Comparison of ENCODE assay signal across 1 fruit fly cellular context in the genomic region with DNA sequence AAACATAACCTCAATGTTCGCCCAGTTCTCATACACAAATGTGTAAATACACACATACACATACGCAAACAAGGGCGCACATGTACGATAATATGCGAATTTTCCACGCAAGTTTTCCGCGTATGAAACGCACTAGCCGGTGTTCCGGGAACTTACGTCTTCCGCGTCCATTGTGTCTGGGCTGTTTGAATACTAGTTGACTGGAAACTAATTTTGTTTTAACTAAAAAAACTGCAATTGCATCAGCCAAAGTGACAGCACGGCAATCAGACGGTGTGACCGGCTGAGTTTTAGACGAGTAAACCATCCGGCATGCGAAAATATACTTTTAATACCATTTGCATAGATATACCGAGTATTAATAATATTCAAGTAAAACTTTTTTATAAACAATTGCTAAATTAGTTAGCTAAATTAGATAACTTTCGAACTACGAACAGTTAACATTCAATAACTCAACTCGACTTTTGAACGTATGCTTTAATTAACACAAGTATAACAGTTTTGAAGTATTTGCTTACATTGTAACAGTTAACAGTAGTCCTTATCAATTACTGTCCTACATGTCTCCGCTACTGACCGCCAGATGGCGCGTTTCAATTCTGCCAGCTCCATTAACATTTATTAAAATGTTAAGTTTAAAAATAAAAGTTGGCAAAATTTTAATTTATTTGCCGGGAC.
A peak's percentile ranks its signal among the peaks of the same experiment; 100 is the strongest.
TF ChIP-seq lines count a peak whose summit lies in the region.

A gene (minus strand): TSS at position 299 of the 681 bp plus-strand sequence.

TF ChIP-seq in whole organism, embryonic, 481 proteins besides CTCF, POLR2A, EP300 and RAD21 (continued from another document):
- peak; percentile 31 for TF ChIP-seq CG10147 (GFP tag; optimal IDR thresholded peaks at IDR 0.05; lab: Kevin White, UChicago)
- TF ChIP-seq CG4617 (GFP tag; optimal IDR thresholded peaks at IDR 0.05; lab: Kevin White, UChicago; ENCODE audit: borderline replicate concordance): peak; percentile 64
- no peak for TF ChIP-seq CG10321 (GFP tag; IDR thresholded peaks at IDR 0.05; lab: Robert Waterston, UW)
- TF ChIP-seq CG5245 (GFP tag; optimal IDR thresholded peaks at IDR 0.05; lab: Kevin White, UChicago): peak; percentile 57
- TF ChIP-seq nau (GFP tag; optimal IDR thresholded peaks at IDR 0.05; lab: Kevin White, UChicago): peak; percentile 38
- no peak for TF ChIP-seq esg (GFP tag; conservative IDR thresholded peaks at IDR 0.05; lab: Robert Waterston, UW)
- TF ChIP-seq nom (GFP tag; optimal IDR thresholded peaks at IDR 0.05; lab: Kevin White, UChicago): peak; percentile 58
- TF ChIP-seq Gug (GFP tag; IDR thresholded peaks at IDR 0.05; lab: Robert Waterston, UW): no peak
- peak; percentile 6 for TF ChIP-seq CG13624 (GFP tag; optimal IDR thresholded peaks at IDR 0.05; lab: Kevin White, UChicago)
- no peak for TF ChIP-seq CHES-1-like (GFP tag; optimal IDR thresholded peaks at IDR 0.05; lab: Kevin White, UChicago)
- TF ChIP-seq Nf-YC (tag; optimal IDR thresholded peaks at IDR 0.05; lab: Kevin White, UChicago): peak; percentile 41
- no peak for TF ChIP-seq bcd (GFP tag; optimal IDR thresholded peaks at IDR 0.05; lab: Kevin White, UChicago)
- TF ChIP-seq CG17328 (GFP tag; IDR thresholded peaks at IDR 0.05; lab: Robert Waterston, UW): 0 out of 2 replicates have a peak, but pooled peaks have one; percentile 22
- TF ChIP-seq Hsf (GFP tag; optimal IDR thresholded peaks at IDR 0.05; lab: Kevin White, UChicago): peak; percentile 45
- TF ChIP-seq CG2116 (GFP tag; optimal IDR thresholded peaks at IDR 0.05; lab: Kevin White, UChicago): peak; percentile 40
- TF ChIP-seq ac (GFP tag; optimal IDR thresholded peaks at IDR 0.05; lab: Kevin White, UChicago): peak; percentile 38
- TF ChIP-seq CG11560 (tag; IDR thresholded peaks at IDR 0.05; lab: Robert Waterston, UW): no peak
- TF ChIP-seq prd (optimal IDR thresholded peaks at IDR 0.05; lab: Kevin White, UChicago): no peak
- TF ChIP-seq prd (GFP tag; IDR thresholded peaks at IDR 0.05; lab: Robert Waterston, UW): no peak
- peak; percentile 38 for TF ChIP-seq CG13775 (GFP tag; optimal IDR thresholded peaks at IDR 0.05; lab: Kevin White, UChicago)
- peak; percentile 27 for TF ChIP-seq CG10543 (GFP tag; optimal IDR thresholded peaks at IDR 0.05; lab: Kevin White, UChicago)
- no peak for TF ChIP-seq CG8290 (GFP tag; optimal IDR thresholded peaks at IDR 0.05; lab: Kevin White, UChicago)
- peak in 1 of 2 experiments; percentile 42 for TF ChIP-seq CG8290 (tag; optimal IDR thresholded peaks at IDR 0.05; lab: Kevin White, UChicago)
- TF ChIP-seq MESR4 (GFP tag; optimal IDR thresholded peaks at IDR 0.05; lab: Kevin White, UChicago): peak; percentile 98
- no peak for TF ChIP-seq Scr (GFP tag; IDR thresholded peaks at IDR 0.05; lab: Robert Waterston, UW; ENCODE audit: partially characterized antibody)
- peak; percentile 14 for TF ChIP-seq lilli (GFP tag; optimal IDR thresholded peaks at IDR 0.05; lab: Kevin White, UChicago)
- no peak for TF ChIP-seq CG31388 (GFP tag; optimal IDR thresholded peaks at IDR 0.05; lab: Kevin White, UChicago)
- TF ChIP-seq yki (optimal IDR thresholded peaks at IDR 0.05; lab: Kevin White, UChicago): no peak
- peak; percentile 11 for TF ChIP-seq scrt (GFP tag; optimal IDR thresholded peaks at IDR 0.05; lab: Kevin White, UChicago)
- no peak for TF ChIP-seq da (GFP tag; optimal IDR thresholded peaks at IDR 0.05; lab: Kevin White, UChicago)
- TF ChIP-seq ERR (GFP tag; optimal IDR thresholded peaks at IDR 0.05; lab: Kevin White, UChicago): no peak
- TF ChIP-seq Blimp-1 (GFP tag; optimal IDR thresholded peaks at IDR 0.05; lab: Kevin White, UChicago): peak; percentile 19
- peak; percentile 37; the same call in 1 of the 2 replicates for TF ChIP-seq MBD-R2 (GFP tag; IDR thresholded peaks at IDR 0.05; lab: Robert Waterston, UW)
- peak; percentile 63 for TF ChIP-seq sd (tag; optimal IDR thresholded peaks at IDR 0.05; lab: Kevin White, UChicago)
- TF ChIP-seq CG14441 (GFP tag; IDR thresholded peaks at IDR 0.05; lab: Robert Waterston, UW): no peak
- peak; percentile 25; the same call in 1 of the 2 replicates for TF ChIP-seq Rfx (GFP tag; IDR thresholded peaks at IDR 0.05; lab: Robert Waterston, UW)
- TF ChIP-seq CG3407 (GFP tag; optimal IDR thresholded peaks at IDR 0.05; lab: Kevin White, UChicago): no peak
- no peak for TF ChIP-seq Eip74EF (GFP tag; optimal IDR thresholded peaks at IDR 0.05; lab: Kevin White, UChicago)
- TF ChIP-seq CG16815 (GFP tag; optimal IDR thresholded peaks at IDR 0.05; lab: Kevin White, UChicago): no peak
- TF ChIP-seq corto (GFP tag; optimal IDR thresholded peaks at IDR 0.05; lab: Kevin White, UChicago): no peak
- TF ChIP-seq org-1 (GFP tag; optimal IDR thresholded peaks at IDR 0.05; lab: Kevin White, UChicago): no peak
- TF ChIP-seq chn (GFP tag; optimal IDR thresholded peaks at IDR 0.05; lab: Kevin White, UChicago): peak; percentile 29
- TF ChIP-seq dpn (GFP tag; optimal IDR thresholded peaks at IDR 0.05; lab: Kevin White, UChicago): peak in 1 of 2 experiments; percentile 18
- peak; percentile 37 for TF ChIP-seq CG12219 (GFP tag; optimal IDR thresholded peaks at IDR 0.05; lab: Kevin White, UChicago)
- TF ChIP-seq Fer3 (tag; optimal IDR thresholded peaks at IDR 0.05; lab: Kevin White, UChicago): peak; percentile 36
- TF ChIP-seq Sox102F (GFP tag; optimal IDR thresholded peaks at IDR 0.05; lab: Kevin White, UChicago): peak; percentile 31
- peak; percentile 19 for TF ChIP-seq Sry-β (GFP tag; optimal IDR thresholded peaks at IDR 0.05; lab: Kevin White, UChicago)
- TF ChIP-seq CG4854 (GFP tag; optimal IDR thresholded peaks at IDR 0.05; lab: Kevin White, UChicago): peak; percentile 26
- TF ChIP-seq Jarid2 (GFP tag; optimal IDR thresholded peaks at IDR 0.05; lab: Kevin White, UChicago): peak; percentile 8
- TF ChIP-seq dati (GFP tag; IDR thresholded peaks at IDR 0.05; lab: Robert Waterston, UW): no peak
- TF ChIP-seq CG9727 (GFP tag; optimal IDR thresholded peaks at IDR 0.05; lab: Kevin White, UChicago): peak; percentile 55
- TF ChIP-seq chinmo (GFP tag; IDR thresholded peaks at IDR 0.05; lab: Robert Waterston, UW; ENCODE audit: partially characterized antibody): peak; percentile 78; the same call in 3 of the 4 replicates
- peak; percentile 42 for TF ChIP-seq CG31365 (tag; optimal IDR thresholded peaks at IDR 0.05; lab: Kevin White, UChicago)
- peak; percentile 37 for TF ChIP-seq slp2 (GFP tag; optimal IDR thresholded peaks at IDR 0.05; lab: Kevin White, UChicago)
- no peak for TF ChIP-seq cad (GFP tag; optimal IDR thresholded peaks at IDR 0.05; lab: Kevin White, UChicago)
- TF ChIP-seq CG1647 (GFP tag; optimal IDR thresholded peaks at IDR 0.05; lab: Kevin White, UChicago): no peak
- TF ChIP-seq fd102C (GFP tag; optimal IDR thresholded peaks at IDR 0.05; lab: Kevin White, UChicago): peak; percentile 7
- no peak for TF ChIP-seq schlank (tag; optimal IDR thresholded peaks at IDR 0.05; lab: Kevin White, UChicago)
- TF ChIP-seq inv (GFP tag; IDR thresholded peaks at IDR 0.05; lab: Robert Waterston, UW; ENCODE audit: partially characterized antibody): no peak
- no peak for TF ChIP-seq sna (GFP tag; IDR thresholded peaks at IDR 0.05; lab: Robert Waterston, UW; ENCODE audit: partially characterized antibody)
- TF ChIP-seq CG12659 (GFP tag; optimal IDR thresholded peaks at IDR 0.05; lab: Kevin White, UChicago): peak; percentile 68
- peak; percentile 22 for TF ChIP-seq CG11723 (GFP tag; optimal IDR thresholded peaks at IDR 0.05; lab: Kevin White, UChicago)
- TF ChIP-seq CG13424 (tag; optimal IDR thresholded peaks at IDR 0.05; lab: Kevin White, UChicago): peak; percentile 37
- TF ChIP-seq sim (GFP tag; IDR thresholded peaks at IDR 0.05; lab: Robert Waterston, UW): 0 out of 2 replicates have a peak, but pooled peaks have one; percentile 8
- peak; percentile 84 for TF ChIP-seq dm (GFP tag; optimal IDR thresholded peaks at IDR 0.05; lab: Kevin White, UChicago)
- TF ChIP-seq crc (GFP tag; optimal IDR thresholded peaks at IDR 0.05; lab: Kevin White, UChicago): peak; percentile 37
- TF ChIP-seq crol (GFP tag; IDR thresholded peaks at IDR 0.05; lab: Robert Waterston, UW): no peak
- no peak for TF ChIP-seq lmd (GFP tag; IDR thresholded peaks at IDR 0.05; lab: Robert Waterston, UW)
- TF ChIP-seq Mes4 (GFP tag; optimal IDR thresholded peaks at IDR 0.05; lab: Kevin White, UChicago): peak; percentile 39
- TF ChIP-seq CG8765 (GFP tag; IDR thresholded peaks at IDR 0.05; lab: Robert Waterston, UW): no peak
- TF ChIP-seq CG9932 (GFP tag; IDR thresholded peaks at IDR 0.05; lab: Robert Waterston, UW): no peak
- no peak for TF ChIP-seq knrl (GFP tag; IDR thresholded peaks at IDR 0.05; lab: Robert Waterston, UW; ENCODE audit: partially characterized antibody)
- no peak; the same call in 2 of the 3 replicates for TF ChIP-seq CG14050 (GFP tag; IDR thresholded peaks at IDR 0.05; lab: Robert Waterston, UW)
- TF ChIP-seq dmrt99B (tag; optimal IDR thresholded peaks at IDR 0.05; lab: Kevin White, UChicago): peak; percentile 54
- peak; percentile 65 for TF ChIP-seq CG4424 (GFP tag; optimal IDR thresholded peaks at IDR 0.05; lab: Kevin White, UChicago)
- TF ChIP-seq nmo (GFP tag; optimal IDR thresholded peaks at IDR 0.05; lab: Kevin White, UChicago): peak; percentile 41
- TF ChIP-seq caup (GFP tag; optimal IDR thresholded peaks at IDR 0.05; lab: Kevin White, UChicago; ENCODE audit: severe bottlenecking): peak; percentile 16
- peak; percentile 49 for TF ChIP-seq az2 (GFP tag; optimal IDR thresholded peaks at IDR 0.05; lab: Kevin White, UChicago)
- peak; percentile 55 for TF ChIP-seq Sin3A (optimal IDR thresholded peaks at IDR 0.05; lab: Kevin White, UChicago)
- peak; percentile 27 for TF ChIP-seq tap (tag; optimal IDR thresholded peaks at IDR 0.05; lab: Kevin White, UChicago)
- no peak for TF ChIP-seq CG13894 (tag; optimal IDR thresholded peaks at IDR 0.05; lab: Kevin White, UChicago)
- TF ChIP-seq CG12942 (GFP tag; optimal IDR thresholded peaks at IDR 0.05; lab: Kevin White, UChicago): no peak
- no peak for TF ChIP-seq CG17568 (GFP tag; optimal IDR thresholded peaks at IDR 0.05; lab: Kevin White, UChicago)
- peak; percentile 92 for TF ChIP-seq sens (GFP tag; lab: Kevin White, UChicago)
- TF ChIP-seq CG17359 (tag; optimal IDR thresholded peaks at IDR 0.05; lab: Kevin White, UChicago): peak; percentile 45
- no peak for TF ChIP-seq slou (GFP tag; optimal IDR thresholded peaks at IDR 0.05; lab: Kevin White, UChicago)
- peak; percentile 15 for TF ChIP-seq CG18764 (GFP tag; optimal IDR thresholded peaks at IDR 0.05; lab: Kevin White, UChicago)
- TF ChIP-seq CG6654 (GFP tag; optimal IDR thresholded peaks at IDR 0.05; lab: Kevin White, UChicago): peak; percentile 30
- no peak for TF ChIP-seq CG14860 (GFP tag; IDR thresholded peaks at IDR 0.05; lab: Robert Waterston, UW; ENCODE audit: partially characterized antibody)
- TF ChIP-seq CG4328 (GFP tag; optimal IDR thresholded peaks at IDR 0.05; lab: Kevin White, UChicago): no peak
- TF ChIP-seq lbe (GFP tag; optimal IDR thresholded peaks at IDR 0.05; lab: Kevin White, UChicago): peak; percentile 73
- TF ChIP-seq seq (GFP tag; IDR thresholded peaks at IDR 0.05; lab: Robert Waterston, UW): no peak
- TF ChIP-seq Camta (GFP tag; optimal IDR thresholded peaks at IDR 0.05; lab: Kevin White, UChicago): peak; percentile 15
- peak; percentile 3 for TF ChIP-seq CG2120 (GFP tag; optimal IDR thresholded peaks at IDR 0.05; lab: Kevin White, UChicago)
- TF ChIP-seq Trl (optimal IDR thresholded peaks at IDR 0.05; lab: Kevin White, UChicago): no peak
- TF ChIP-seq Trl (GFP tag; optimal IDR thresholded peaks at IDR 0.05; lab: Kevin White, UChicago): peak; percentile 18
- TF ChIP-seq CG30431 (GFP tag; optimal IDR thresholded peaks at IDR 0.05; lab: Kevin White, UChicago): no peak
- TF ChIP-seq bab2 (GFP tag; optimal IDR thresholded peaks at IDR 0.05; lab: Kevin White, UChicago): no peak
- TF ChIP-seq CG10979 (tag; optimal IDR thresholded peaks at IDR 0.05; lab: Kevin White, UChicago): peak; percentile 47
- TF ChIP-seq CG11456 (GFP tag; IDR thresholded peaks at IDR 0.05; lab: Robert Waterston, UW): 0 out of 3 replicates have a peak, but pooled peaks have one; percentile 41
- TF ChIP-seq H15 (GFP tag; IDR thresholded peaks at IDR 0.05; lab: Robert Waterston, UW): no peak
- peak; percentile 18 for TF ChIP-seq fu2 (GFP tag; optimal IDR thresholded peaks at IDR 0.05; lab: Kevin White, UChicago)
- TF ChIP-seq CG17802 (tag; optimal IDR thresholded peaks at IDR 0.05; lab: Kevin White, UChicago): peak; percentile 26
- TF ChIP-seq bigmax (GFP tag; optimal IDR thresholded peaks at IDR 0.05; lab: Kevin White, UChicago): peak; percentile 100
- no peak for TF ChIP-seq CG7372 (GFP tag; IDR thresholded peaks at IDR 0.05; lab: Robert Waterston, UW)
- TF ChIP-seq dmrt11E (tag; optimal IDR thresholded peaks at IDR 0.05; lab: Kevin White, UChicago): peak; percentile 15
- TF ChIP-seq CG1529 (GFP tag; optimal IDR thresholded peaks at IDR 0.05; lab: Kevin White, UChicago): peak; percentile 7
- TF ChIP-seq bsh (GFP tag; optimal IDR thresholded peaks at IDR 0.05; lab: Kevin White, UChicago): peak in 1 of 2 experiments; percentile 20
- 0 out of 3 replicates have a peak, but pooled peaks have one; percentile 35 for TF ChIP-seq so (GFP tag; IDR thresholded peaks at IDR 0.05; lab: Robert Waterston, UW)
- TF ChIP-seq CG7271 (tag; optimal IDR thresholded peaks at IDR 0.05; lab: Kevin White, UChicago): no peak
- TF ChIP-seq CG17612 (GFP tag; IDR thresholded peaks at IDR 0.05; lab: Robert Waterston, UW): no peak
- TF ChIP-seq CG10431 (GFP tag; optimal IDR thresholded peaks at IDR 0.05; lab: Kevin White, UChicago): peak; percentile 68
- TF ChIP-seq pzg (GFP tag; optimal IDR thresholded peaks at IDR 0.05; lab: Kevin White, UChicago): peak; percentile 75
- no peak for TF ChIP-seq CG2889 (GFP tag; IDR thresholded peaks at IDR 0.05; lab: Robert Waterston, UW)
- TF ChIP-seq exex (tag; optimal IDR thresholded peaks at IDR 0.05; lab: Kevin White, UChicago): peak; percentile 37
- TF ChIP-seq odd (GFP tag; optimal IDR thresholded peaks at IDR 0.05; lab: Kevin White, UChicago): peak; percentile 58
- no peak for TF ChIP-seq CG15073 (GFP tag; optimal IDR thresholded peaks at IDR 0.05; lab: Kevin White, UChicago)
